Worm (Caenorhabditis elegans): Measurements from ENCODE around the gene hex-5.

DNA sequence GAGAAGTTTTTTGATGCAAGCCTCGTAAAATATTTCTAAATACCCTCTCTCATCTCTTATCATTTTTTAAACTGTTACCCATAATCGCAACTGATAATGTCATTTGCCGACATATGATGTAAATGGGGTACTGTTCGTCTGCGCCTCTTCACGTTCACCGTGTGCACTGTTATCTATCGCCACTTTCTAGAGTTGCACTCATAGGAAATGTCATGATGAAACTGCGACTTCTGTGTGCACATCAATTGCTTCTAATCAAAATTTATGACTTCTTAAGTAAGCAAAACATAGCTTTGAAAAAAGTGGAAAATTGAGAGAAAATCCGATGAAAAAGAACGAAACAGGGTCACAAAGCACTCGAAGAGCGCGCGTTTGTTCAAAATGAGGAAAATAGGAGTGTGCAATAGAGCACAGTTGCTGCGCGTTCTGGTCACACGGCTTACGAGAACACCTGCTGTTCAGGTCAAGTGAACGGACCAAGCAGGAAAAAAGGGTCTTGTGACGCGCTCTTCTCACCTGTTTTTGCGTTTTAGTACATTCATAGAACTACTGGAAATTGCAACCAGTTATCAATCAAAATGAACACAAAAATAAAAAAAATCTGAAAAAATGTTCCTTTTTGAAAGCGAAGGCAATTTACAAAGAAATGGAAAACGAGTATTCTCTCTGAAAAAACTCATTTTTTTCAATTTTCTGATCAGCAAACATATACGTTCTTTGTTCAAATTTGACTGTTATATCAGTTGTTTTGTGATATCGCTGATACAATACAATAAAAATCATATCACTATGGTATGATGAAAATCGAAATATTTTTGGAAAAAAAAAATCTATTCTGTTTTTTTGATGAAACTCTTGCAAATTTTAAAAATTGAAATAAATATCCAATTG, 41.6 kb upstream of the hex-5 start:
- TF ChIP-seq flt-1 (GFP tag; IDR thresholded peaks at IDR 0.05) (no peak), ztf-23 (GFP tag; IDR thresholded peaks at IDR 0.05) (no peak), tab-1 (GFP tag; IDR thresholded peaks at IDR 0.05) (no peak), med-1 (GFP tag; optimal IDR thresholded peaks at IDR 0.05; ENCODE audit: insufficient read depth) (no peak), T22C8.4 (GFP tag; IDR thresholded peaks at IDR 0.05) (no peak), ztf-29 (GFP tag; IDR thresholded peaks at IDR 0.05) (0 out of 2 replicates have a peak, but pooled peaks have one; percentile 12), cog-1 (tag; optimal IDR thresholded peaks at IDR 0.05) (no peak), ref-1 (GFP tag; conservative IDR thresholded peaks at IDR 0.05) (no peak), klf-2 (GFP tag; conservative IDR thresholded peaks at IDR 0.05) (no peak)

Measured in whole organism, midembryonic.